Comparison of ENCODE assay signal across 7 worm cellular contexts in the genomic region with DNA sequence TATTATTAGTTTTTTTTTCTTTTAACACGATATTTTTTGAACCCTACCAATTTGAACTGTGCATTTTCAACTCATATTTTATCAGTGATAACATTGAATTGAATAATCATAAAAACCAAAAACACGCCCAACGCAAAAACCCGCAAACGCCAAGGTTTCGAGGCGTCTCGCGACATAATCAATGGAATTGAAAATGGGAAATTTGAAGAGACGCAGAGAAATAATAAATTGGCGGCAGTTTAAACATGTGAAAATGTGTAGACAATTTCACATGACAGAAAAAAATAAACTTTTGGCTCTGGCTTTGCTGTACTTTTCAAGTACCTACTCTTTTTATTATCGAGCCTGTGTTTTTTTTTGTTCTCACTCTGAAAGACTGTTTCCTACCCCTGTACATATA.
TF ChIP-seq lines count a peak whose summit lies in the region.

No protein-coding gene starts in this region.

TF ChIP-seq in whole organism, L1 larva, 84 proteins besides CTCF, POLR2A, EP300 and RAD21 (continues in another document):
- TF ChIP-seq snpc-4 (tag; optimal IDR thresholded peaks at IDR 0.05; lab: Kevin White, UChicago) (no peak), xbp-1 (tag; optimal IDR thresholded peaks at IDR 0.05; lab: Kevin White, UChicago) (peak; percentile 72), lin-39 (tag; optimal IDR thresholded peaks at IDR 0.05; lab: Kevin White, UChicago) (peak; percentile 46), nhr-19 (GFP tag; conservative IDR thresholded peaks at IDR 0.05; lab: Robert Waterston, UW) (peak; percentile 59), nhr-85 (tag; lab: Kevin White, UChicago) (peak; percentile 75), vab-15 (tag; optimal IDR thresholded peaks at IDR 0.05; lab: Kevin White, UChicago) (no peak), snu-23 (GFP tag; optimal IDR thresholded peaks at IDR 0.05; lab: Kevin White, UChicago) (peak; percentile 73), isw-1 (GFP tag; IDR thresholded peaks at IDR 0.05; lab: Robert Waterston, UW) (peak; percentile 32; the same call in 1 of the 2 replicates), lsy-2 (tag; optimal IDR thresholded peaks at IDR 0.05; lab: Kevin White, UChicago) (peak; percentile 47 to 72), ceh-88 (GFP tag; IDR thresholded peaks at IDR 0.05; lab: Robert Waterston, UW) (no peak), nhr-11 (tag; optimal IDR thresholded peaks at IDR 0.05; lab: Kevin White, UChicago) (peak; percentile 15), nhr-77 (tag; optimal IDR thresholded peaks at IDR 0.05; lab: Kevin White, UChicago) (peak; percentile 10)

TF ChIP-seq in whole organism, L2 larva, 48 proteins besides CTCF, POLR2A, EP300 and RAD21 (continues in another document):
- TF ChIP-seq unc-55 (GFP tag; optimal IDR thresholded peaks at IDR 0.05; lab: Kevin White, UChicago) (peak; percentile 75), elt-1 (tag; optimal IDR thresholded peaks at IDR 0.05; lab: Kevin White, UChicago) (no peak), lsy-2 (tag; optimal IDR thresholded peaks at IDR 0.05; lab: Kevin White, UChicago) (peak in 1 of 2 experiments; percentile 65), blmp-1 (tag; optimal IDR thresholded peaks at IDR 0.05; lab: Kevin White, UChicago; ENCODE audit: insufficient read depth) (no peak), mab-5 (tag; optimal IDR thresholded peaks at IDR 0.05; lab: Kevin White, UChicago) (peak; percentile 19), nhr-10 (tag; optimal IDR thresholded peaks at IDR 0.05; lab: Kevin White, UChicago) (no peak), aly-2 (tag; optimal IDR thresholded peaks at IDR 0.05; lab: Kevin White, UChicago) (no peak), Y55F3AM.14 (GFP tag; optimal IDR thresholded peaks at IDR 0.05; lab: Kevin White, UChicago) (no peak), lin-11 (tag; optimal IDR thresholded peaks at IDR 0.05; lab: Kevin White, UChicago) (peak; percentile 17), nhr-12 (tag; optimal IDR thresholded peaks at IDR 0.05; lab: Kevin White, UChicago) (no peak), nhr-77 (tag; optimal IDR thresholded peaks at IDR 0.05; lab: Kevin White, UChicago) (no peak), lin-13 (GFP tag; optimal IDR thresholded peaks at IDR 0.05; lab: Kevin White, UChicago) (peak; percentile 30), mbf-1 (tag; optimal IDR thresholded peaks at IDR 0.05; lab: Kevin White, UChicago) (no peak)

TF ChIP-seq in whole organism, L3 larva, 47 proteins besides CTCF, POLR2A, EP300 and RAD21 (continues in another document):
- TF ChIP-seq R02D3.7 (tag; optimal IDR thresholded peaks at IDR 0.05; lab: Kevin White, UChicago) (no peak), ama-1 (optimal IDR thresholded peaks at IDR 0.05; lab: Kevin White, UChicago) (peak; percentile 46), nhr-43 (tag; optimal IDR thresholded peaks at IDR 0.05; lab: Kevin White, UChicago; ENCODE audit: poor library complexity, severe bottlenecking) (no peak), fos-1 (tag; optimal IDR thresholded peaks at IDR 0.05; lab: Kevin White, UChicago) (no peak), nhr-11 (tag; optimal IDR thresholded peaks at IDR 0.05; lab: Kevin White, UChicago) (no peak), pha-4 (tag; optimal IDR thresholded peaks at IDR 0.05; lab: Kevin White, UChicago) (peak; percentile 83), daf-12 (tag; optimal IDR thresholded peaks at IDR 0.05; lab: Kevin White, UChicago) (no peak), elt-1 (tag; optimal IDR thresholded peaks at IDR 0.05; lab: Kevin White, UChicago) (no peak), unc-39 (tag; optimal IDR thresholded peaks at IDR 0.05; lab: Kevin White, UChicago) (no peak), ztf-4 (tag; optimal IDR thresholded peaks at IDR 0.05; lab: Kevin White, UChicago) (no peak), mml-1 (tag; optimal IDR thresholded peaks at IDR 0.05; lab: Kevin White, UChicago) (no peak), ztf-11 (tag; optimal IDR thresholded peaks at IDR 0.05; lab: Kevin White, UChicago) (no peak), elt-2 (tag; optimal IDR thresholded peaks at IDR 0.05; lab: Kevin White, UChicago) (peak; percentile 85)

TF ChIP-seq in whole organism, L4 larva, 104 proteins besides CTCF, POLR2A, EP300 and RAD21 (continues in another document):
- TF ChIP-seq spr-1 (tag; optimal IDR thresholded peaks at IDR 0.05; lab: Kevin White, UChicago) (no peak), cey-2 (tag; optimal IDR thresholded peaks at IDR 0.05; lab: Kevin White, UChicago; ENCODE audit: borderline replicate concordance, insufficient read depth) (no peak), aha-1 (tag; lab: Kevin White, UChicago) (peak; percentile 76), zag-1 (tag; optimal IDR thresholded peaks at IDR 0.05; lab: Kevin White, UChicago) (no peak), hif-1 (tag; optimal IDR thresholded peaks at IDR 0.05; lab: Kevin White, UChicago) (peak in 1 of 2 experiments; percentile 39), F44E2.7 (GFP tag; IDR thresholded peaks at IDR 0.05; lab: Robert Waterston, UW) (no peak), ZK546.5 (tag; optimal IDR thresholded peaks at IDR 0.05; lab: Kevin White, UChicago) (no peak), ceh-82 (tag; optimal IDR thresholded peaks at IDR 0.05; lab: Kevin White, UChicago) (no peak), nhr-111 (GFP tag; optimal IDR thresholded peaks at IDR 0.05; lab: Kevin White, UChicago) (no peak), snpc-4 (tag; optimal IDR thresholded peaks at IDR 0.05; lab: Kevin White, UChicago) (no peak), zfp-2 (tag; optimal IDR thresholded peaks at IDR 0.05; lab: Kevin White, UChicago) (no peak), F10B5.3 (tag; optimal IDR thresholded peaks at IDR 0.05; lab: Kevin White, UChicago) (no peak), lsy-2 (tag; optimal IDR thresholded peaks at IDR 0.05; lab: Kevin White, UChicago) (peak in 1 of 2 experiments; percentile 60)

TF ChIP-seq in whole organism, late embryonic, 69 proteins besides CTCF, POLR2A, EP300 and RAD21:
- peak; percentile 11 for TF ChIP-seq ceh-31 (tag; optimal IDR thresholded peaks at IDR 0.05; lab: Kevin White, UChicago)
- no peak for TF ChIP-seq ttx-3 (tag; optimal IDR thresholded peaks at IDR 0.05; lab: Kevin White, UChicago)
- peak; percentile 4 for TF ChIP-seq hlh-30 (tag; optimal IDR thresholded peaks at IDR 0.05; lab: Kevin White, UChicago; ENCODE audit: insufficient read depth)
- TF ChIP-seq sdc-2 (tag; optimal IDR thresholded peaks at IDR 0.05; lab: Kevin White, UChicago): peak; percentile 69
- TF ChIP-seq ceh-48 (tag; optimal IDR thresholded peaks at IDR 0.05; lab: Kevin White, UChicago): peak; percentile 67
- TF ChIP-seq elt-2 (tag; optimal IDR thresholded peaks at IDR 0.05; lab: Kevin White, UChicago): peak; percentile 31
- TF ChIP-seq ceh-22 (tag; optimal IDR thresholded peaks at IDR 0.05; lab: Kevin White, UChicago): no peak
- no peak for TF ChIP-seq ahr-1 (tag; optimal IDR thresholded peaks at IDR 0.05; lab: Kevin White, UChicago)
- peak; percentile 66 for TF ChIP-seq unc-42 (tag; optimal IDR thresholded peaks at IDR 0.05; lab: Kevin White, UChicago)

TF ChIP-seq in whole organism, mixed stage, embryonic, 35 proteins besides CTCF, POLR2A, EP300 and RAD21:
- TF ChIP-seq elt-1 (tag; optimal IDR thresholded peaks at IDR 0.05; lab: Kevin White, UChicago; ENCODE audit: borderline replicate concordance, insufficient read depth) (no peak), ces-1 (GFP tag; optimal IDR thresholded peaks at IDR 0.05; lab: Kevin White, UChicago) (peak; percentile 86), mab-5 (tag; optimal IDR thresholded peaks at IDR 0.05; lab: Kevin White, UChicago) (no peak), mep-1 (tag; optimal IDR thresholded peaks at IDR 0.05; lab: Kevin White, UChicago) (peak; percentile 16), cnd-1 (tag; optimal IDR thresholded peaks at IDR 0.05; lab: Kevin White, UChicago) (no peak), pha-4 (tag; optimal IDR thresholded peaks at IDR 0.05; lab: Kevin White, UChicago) (peak; percentile 29), ham-2 (GFP tag; optimal IDR thresholded peaks at IDR 0.05; lab: Kevin White, UChicago) (no peak)

TF ChIP-seq in whole organism, young adult, 124 proteins besides CTCF, POLR2A, EP300 and RAD21:
- TF ChIP-seq lsl-1 (GFP tag; optimal IDR thresholded peaks at IDR 0.05; lab: Kevin White, UChicago): no peak
- peak; percentile 86 for TF ChIP-seq nhr-80 (tag; optimal IDR thresholded peaks at IDR 0.05; lab: Kevin White, UChicago)
- peak; percentile 14 for TF ChIP-seq attf-5 (GFP tag; optimal IDR thresholded peaks at IDR 0.05; lab: Kevin White, UChicago)
- no peak for TF ChIP-seq F33H1.4 (GFP tag; IDR thresholded peaks at IDR 0.05; lab: Robert Waterston, UW)
- TF ChIP-seq lin-35 (GFP tag; optimal IDR thresholded peaks at IDR 0.05; lab: Kevin White, UChicago): peak in 1 of 3 experiments; percentile 78
- TF ChIP-seq lin-54 (GFP tag; optimal IDR thresholded peaks at IDR 0.05; lab: Kevin White, UChicago): peak; percentile 78
- TF ChIP-seq hmg-1.2 (GFP tag; IDR thresholded peaks at IDR 0.05; lab: Robert Waterston, UW): peak; percentile 61; the same call in 1 of the 2 replicates
- TF ChIP-seq madf-10 (tag; optimal IDR thresholded peaks at IDR 0.05; lab: Kevin White, UChicago): no peak
- TF ChIP-seq fkh-3 (tag; optimal IDR thresholded peaks at IDR 0.05; lab: Kevin White, UChicago): no peak
- no peak for TF ChIP-seq ztf-26 (tag; optimal IDR thresholded peaks at IDR 0.05; lab: Kevin White, UChicago)
- no peak for TF ChIP-seq tlf-1 (GFP tag; optimal IDR thresholded peaks at IDR 0.05; lab: Kevin White, UChicago)
- no peak for TF ChIP-seq K12H6.12 (tag; optimal IDR thresholded peaks at IDR 0.05; lab: Kevin White, UChicago)
- 0 out of 2 replicates have a peak, but pooled peaks have one; percentile 7 for TF ChIP-seq Y67H2A.10 (GFP tag; conservative IDR thresholded peaks at IDR 0.05; lab: Robert Waterston, UW)
- peak; percentile 46 for TF ChIP-seq lin-40 (tag; optimal IDR thresholded peaks at IDR 0.05; lab: Kevin White, UChicago)
- TF ChIP-seq snpc-4 (GFP tag; optimal IDR thresholded peaks at IDR 0.05; lab: Kevin White, UChicago): no peak
- peak in 1 of 4 experiments; percentile 5 for TF ChIP-seq snpc-4 (tag; optimal IDR thresholded peaks at IDR 0.05; lab: Kevin White, UChicago)
- peak; percentile 12 for TF ChIP-seq ama-1 (optimal IDR thresholded peaks at IDR 0.05; lab: Kevin White, UChicago)
- TF ChIP-seq ama-1 (GFP tag; optimal IDR thresholded peaks at IDR 0.05; lab: Kevin White, UChicago): no peak
- TF ChIP-seq Y53G8AR.9 (GFP tag; conservative IDR thresholded peaks at IDR 0.05; lab: Robert Waterston, UW): 0 out of 2 replicates have a peak, but pooled peaks have one; percentile 30
- TF ChIP-seq akir-1 (GFP tag; optimal IDR thresholded peaks at IDR 0.05; lab: Kevin White, UChicago): no peak
- no peak for TF ChIP-seq hmg-20 (GFP tag; IDR thresholded peaks at IDR 0.05; lab: Robert Waterston, UW)
- no peak for TF ChIP-seq nfyb-1 (GFP tag; IDR thresholded peaks at IDR 0.05; lab: Robert Waterston, UW)
- peak; percentile 27 for TF ChIP-seq tbp1 (GFP tag; optimal IDR thresholded peaks at IDR 0.05; lab: Kevin White, UChicago)
- no peak for TF ChIP-seq cebp-1 (GFP tag; IDR thresholded peaks at IDR 0.05; lab: Robert Waterston, UW)
- TF ChIP-seq cebp-1 (tag; optimal IDR thresholded peaks at IDR 0.05; lab: Kevin White, UChicago): peak; percentile 31
